Fruit fly (Drosophila melanogaster) whole organism, embryonic: ENCODE measurements around the gene CG15208.

ENCODE experiments used
- CG15269 ChIP-seq: fragments of 200-800 bp; sonication (Bioruptor generic); optimal IDR thresholded peaks from 2 replicates; lab custom pipeline; 2018; ENCODE audit warnings: missing biosample characterization, mild to moderate bottlenecking, missing genetic modification characterization, moderate library complexity
- CG1529 ChIP-seq: fragments of 200-800 bp; sonication (Bioruptor generic); optimal IDR thresholded peaks from 3 replicates; lab custom pipeline; 2018; ENCODE audit warnings: missing biosample characterization, missing genetic modification characterization
- CG15514 ChIP-seq: fragments of 200-800 bp; sonication (Bioruptor generic); optimal IDR thresholded peaks from 3 replicates; lab custom pipeline; 2017; ENCODE audit warnings: missing biosample characterization, missing genetic modification characterization, mild to moderate bottlenecking, moderate library complexity, missing genetic modification reagents
- CG1647 ChIP-seq: fragments of 200-800 bp; sonication (Bioruptor generic); optimal IDR thresholded peaks from 3 replicates; lab custom pipeline; 2016; ENCODE audit warnings: missing biosample characterization, missing genetic modification characterization
- CG1832 ChIP-seq: fragments of 200-800 bp; sonication (Bioruptor generic); optimal IDR thresholded peaks from 2 replicates; lab custom pipeline; 2017; ENCODE audit warnings: missing biosample characterization, mild to moderate bottlenecking, missing genetic modification characterization, inconsistent platforms
- CG30403 ChIP-seq: fragments of 200-800 bp; sonication (Bioruptor generic); optimal IDR thresholded peaks from 3 replicates; lab custom pipeline; 2016; ENCODE audit warnings: missing biosample characterization, missing genetic modification characterization
- CG32772 ChIP-seq: fragments of 200-800 bp; sonication (Bioruptor generic); IDR thresholded peaks from 2 replicates; pipeline ENCODE4 v1.3.6; 2022; ENCODE audit warnings: missing biosample characterization, missing genetic modification characterization
- CG42726 ChIP-seq: fragments of 200-800 bp; sonication (Bioruptor generic); IDR thresholded peaks from 2 replicates; pipeline ENCODE4 v1.3.6; 2022; ENCODE audit warnings: missing biosample characterization, missing genetic modification characterization; ENCODE audit not compliant: partially characterized antibody
- CG6175 ChIP-seq: fragments of 200-800 bp; sonication (Bioruptor generic); IDR thresholded peaks from 3 replicates; pipeline ENCODE4 v1.3.6; 2022; ENCODE audit warnings: missing biosample characterization, missing genetic modification characterization
- CG7271 ChIP-seq: fragments of 200-800 bp; sonication (Bioruptor generic); optimal IDR thresholded peaks from 2 replicates; lab custom pipeline; 2018; ENCODE audit warnings: missing biosample characterization, mild to moderate bottlenecking, missing genetic modification characterization, moderate library complexity
- CG7556 ChIP-seq: fragments of 200-800 bp; sonication (Bioruptor generic); optimal IDR thresholded peaks from 2 replicates; lab custom pipeline; 2017; ENCODE audit warnings: missing biosample characterization, mild to moderate bottlenecking, missing genetic modification characterization
- CG7786 ChIP-seq: fragments of 200-800 bp; sonication (Bioruptor generic); optimal IDR thresholded peaks from 2 replicates; lab custom pipeline; 2016; ENCODE audit warnings: missing biosample characterization, missing genetic modification characterization
- CTCF ChIP-seq: fragments of 200-800 bp; sonication (Bioruptor generic); optimal IDR thresholded peaks from 2 replicates; lab custom pipeline; 2017; ENCODE audit warnings: missing biosample characterization, mild to moderate bottlenecking, missing genetic modification characterization, moderate library complexity
- Gsc ChIP-seq: fragments of 200-800 bp; sonication (Bioruptor generic); IDR thresholded peaks from 2 replicates; pipeline ENCODE4 v1.3.6; 2022; ENCODE audit warnings: missing biosample characterization, missing genetic modification characterization
- HLH3B ChIP-seq: fragments of 200-800 bp; sonication (Bioruptor generic); IDR thresholded peaks from 2 replicates; pipeline ENCODE4 v1.3.6; 2022; ENCODE audit warnings: missing biosample characterization, missing genetic modification characterization
- Hand ChIP-seq: fragments of 200-800 bp; sonication (Bioruptor generic); optimal IDR thresholded peaks from 2 replicates; lab custom pipeline; 2017; ENCODE audit warnings: mild to moderate bottlenecking, missing biosample characterization, missing genetic modification reagents, missing genetic modification characterization
- MESR4 ChIP-seq: fragments of 200-800 bp; sonication (Bioruptor generic); optimal IDR thresholded peaks from 2 replicates; lab custom pipeline; 2018; ENCODE audit warnings: missing biosample characterization, mild to moderate bottlenecking, missing genetic modification characterization, moderate library complexity
- MTF-1 ChIP-seq: fragments of 200-800 bp; sonication (Bioruptor generic); optimal IDR thresholded peaks from 2 replicates; lab custom pipeline; 2018; ENCODE audit warnings: missing biosample characterization, mild to moderate bottlenecking, missing genetic modification characterization, borderline replicate concordance
- NK7.1 ChIP-seq: fragments of 200-800 bp; sonication (Bioruptor generic); optimal IDR thresholded peaks from 3 replicates; lab custom pipeline; 2016; ENCODE audit warnings: missing biosample characterization, missing genetic modification characterization
- Nf-YB ChIP-seq: fragments of 200-800 bp; sonication (Bioruptor generic); optimal IDR thresholded peaks from 3 replicates; lab custom pipeline; 2019; ENCODE audit warnings: missing biosample characterization, mild to moderate bottlenecking, missing genetic modification characterization, moderate library complexity
- Optix ChIP-seq: fragments of 200-800 bp; sonication (Bioruptor generic); IDR thresholded peaks from 3 replicates; pipeline ENCODE4 v1.3.6; 2022; ENCODE audit warnings: missing biosample characterization, missing genetic modification characterization
- PHDP ChIP-seq: fragments of 200-800 bp; sonication (Bioruptor generic); optimal IDR thresholded peaks from 3 replicates; lab custom pipeline; 2018; ENCODE audit warnings: missing biosample characterization, mild to moderate bottlenecking, missing genetic modification characterization, moderate library complexity
- Ptx1 ChIP-seq: fragments of 200-800 bp; sonication (Bioruptor generic); IDR thresholded peaks from 2 replicates; pipeline ENCODE4 v1.3.6; 2022; ENCODE audit warnings: missing biosample characterization, missing genetic modification characterization
- Scr ChIP-seq: fragments of 200-800 bp; sonication (Bioruptor generic); IDR thresholded peaks from 2 replicates; pipeline ENCODE4 v1.3.6; 2022; ENCODE audit warnings: missing biosample characterization, missing genetic modification characterization; ENCODE audit not compliant: partially characterized antibody
- Sox102F ChIP-seq: fragments of 200-800 bp; sonication (Bioruptor generic); optimal IDR thresholded peaks from 2 replicates; lab custom pipeline; 2018; ENCODE audit warnings: missing biosample characterization, mild to moderate bottlenecking, missing genetic modification characterization, moderate library complexity
- Taf1 ChIP-seq: fragments of 200-800 bp; sonication (Bioruptor generic); IDR thresholded peaks from 2 replicates; pipeline ENCODE4 v1.3.6; 2022; ENCODE audit warnings: missing biosample characterization, missing genetic modification characterization
- Usf ChIP-seq: fragments of 200-800 bp; sonication (Bioruptor generic); optimal IDR thresholded peaks from 2 replicates; lab custom pipeline; 2017; ENCODE audit warnings: missing genotype, missing biosample characterization, missing genetic modification characterization
- chn ChIP-seq: fragments of 200-800 bp; sonication (Bioruptor generic); optimal IDR thresholded peaks from 2 replicates; lab custom pipeline; 2016; ENCODE audit warnings: missing biosample characterization, missing genetic modification characterization
- cwo ChIP-seq: fragments of 200-800 bp; sonication (Bioruptor generic); optimal IDR thresholded peaks from 3 replicates; lab custom pipeline; 2017; ENCODE audit warnings: missing biosample characterization, missing genetic modification characterization, mild to moderate bottlenecking, moderate library complexity, missing genetic modification reagents
- danr ChIP-seq: fragments of 200-800 bp; sonication (Bioruptor generic); IDR thresholded peaks from 2 replicates; pipeline ENCODE4 v1.3.6; 2022; ENCODE audit warnings: missing biosample characterization, missing genetic modification characterization
- dati ChIP-seq: fragments of 200-800 bp; sonication (Bioruptor generic); IDR thresholded peaks from 2 replicates; pipeline ENCODE4 v1.3.6; 2022; ENCODE audit warnings: missing biosample characterization, missing genetic modification characterization
- ftz-f1 ChIP-seq: fragments of 200-800 bp; sonication (Bioruptor generic); optimal IDR thresholded peaks from 2 replicates; lab custom pipeline; 2016; ENCODE audit warnings: missing biosample characterization, missing genetic modification characterization
- fu2 ChIP-seq: fragments of 200-800 bp; sonication (Bioruptor generic); optimal IDR thresholded peaks from 2 replicates; lab custom pipeline; 2016; ENCODE audit warnings: missing biosample characterization, missing genetic modification characterization
- ind ChIP-seq: fragments of 200-800 bp; sonication (Bioruptor generic); optimal IDR thresholded peaks from 3 replicates; lab custom pipeline; 2016; ENCODE audit warnings: missing biosample characterization, missing genetic modification characterization
- kah ChIP-seq: fragments of 200-800 bp; sonication (Bioruptor generic); optimal IDR thresholded peaks from 2 replicates; lab custom pipeline; 2018; ENCODE audit warnings: missing biosample characterization, mild to moderate bottlenecking, missing genetic modification characterization
- klu ChIP-seq: fragments of 200-800 bp; sonication (Bioruptor generic); IDR thresholded peaks from 2 replicates; pipeline ENCODE4 v1.3.6; 2022; ENCODE audit warnings: missing biosample characterization, missing genetic modification characterization
- lilli ChIP-seq: fragments of 200-800 bp; sonication (Bioruptor generic); optimal IDR thresholded peaks from 3 replicates; lab custom pipeline; 2016; ENCODE audit warnings: missing biosample characterization, missing genetic modification characterization
- mam ChIP-seq: fragments of 200-800 bp; sonication (Bioruptor generic); optimal IDR thresholded peaks from 3 replicates; lab custom pipeline; 2016; ENCODE audit warnings: missing biosample characterization, missing genetic modification characterization
- mld ChIP-seq: fragments of 200-800 bp; sonication (Bioruptor generic); IDR thresholded peaks from 3 replicates; pipeline ENCODE4 v1.3.6; 2022; ENCODE audit warnings: missing biosample characterization, missing genetic modification characterization; ENCODE audit not compliant: partially characterized antibody
- nom ChIP-seq: fragments of 200-800 bp; sonication (Bioruptor generic); optimal IDR thresholded peaks from 2 replicates; lab custom pipeline; 2017; ENCODE audit warnings: missing biosample characterization, missing genetic modification characterization, mild to moderate bottlenecking, moderate library complexity, missing genetic modification reagents
- org-1 ChIP-seq: fragments of 200-800 bp; sonication (Bioruptor generic); optimal IDR thresholded peaks from 2 replicates; lab custom pipeline; 2017; ENCODE audit warnings: missing biosample characterization, missing genetic modification characterization
- pan ChIP-seq, 4 experiments: fragments of >200 bp in 3 of 4; fragments of 200-800 bp in 1 of 4; sonication (Bioruptor generic) in 1 of 4; optimal IDR thresholded peaks in 3 of 4; IDR thresholded peaks in 1 of 4; 2 replicates each; pipeline versions ENCODE4 v1.3.6 to Lab custom; 2017 to 2022; ENCODE audit warnings: missing biosample characterization in 2 of 4, missing genetic modification characterization in 2 of 4, mixed read lengths in 1 of 4
- pros ChIP-seq: fragments of 200-800 bp; sonication (Bioruptor generic); optimal IDR thresholded peaks from 3 replicates; lab custom pipeline; 2019; ENCODE audit warnings: missing biosample characterization, mild to moderate bottlenecking, missing genetic modification characterization, moderate library complexity
- pzg ChIP-seq: fragments of 200-800 bp; sonication (Bioruptor generic); optimal IDR thresholded peaks from 3 replicates; lab custom pipeline; 2018; ENCODE audit warnings: missing biosample characterization, mild to moderate bottlenecking, missing genetic modification characterization, moderate library complexity
- row ChIP-seq: fragments of 200-800 bp; sonication (Bioruptor generic); IDR thresholded peaks from 3 replicates; pipeline ENCODE4 v1.3.6; 2022; ENCODE audit warnings: missing biosample characterization, missing genetic modification characterization
- sc ChIP-seq, 3 experiments: fragments of >200 bp in 2 of 3; fragments of 200-800 bp in 1 of 3; sonication (Bioruptor generic) in 1 of 3; optimal IDR thresholded peaks; 2 replicates in 2 of 3; 3 replicates in 1 of 3; lab custom pipeline; 2017; ENCODE audit warnings: mild to moderate bottlenecking in 1 of 3, missing biosample characterization in 1 of 3, missing genetic modification characterization in 1 of 3, missing genetic modification reagents in 1 of 3
- tap ChIP-seq: fragments of 200-800 bp; optimal IDR thresholded peaks from 3 replicates; lab custom pipeline; 2019; ENCODE audit warnings: missing biosample characterization, mild to moderate bottlenecking, missing genetic modification characterization, moderate library complexity
- tin ChIP-seq: fragments of 200-800 bp; sonication (Bioruptor generic); optimal IDR thresholded peaks from 3 replicates; lab custom pipeline; 2016; ENCODE audit warnings: missing biosample characterization, missing genetic modification characterization
- toy ChIP-seq: fragments of 200-800 bp; sonication (Bioruptor generic); IDR thresholded peaks from 2 replicates; pipeline ENCODE4 v1.3.6; 2022; ENCODE audit warnings: missing biosample characterization, missing genetic modification characterization
- trh ChIP-seq: fragments of 200-800 bp; sonication (Bioruptor generic); optimal IDR thresholded peaks from 2 replicates; lab custom pipeline; 2016; ENCODE audit warnings: missing biosample characterization, missing genetic modification characterization

The CG15208 gene

dm6 chrX:10857376-10857775 lies 42.4 kb upstream of the CG15208 start, which contains the start of the genes sofe and CG2186 (continued):
- TF ChIP-seq CG7271 (peak; percentile 50), mam (GFP tag; lab: Kevin White, UChicago) (peak; percentile 75), CG15514 (GFP tag; lab: Kevin White, UChicago) (peak; percentile 69), tin (GFP tag; lab: Kevin White, UChicago) (peak; percentile 71), NK7.1 (GFP tag; lab: Kevin White, UChicago) (peak; percentile 14), toy (no peak), CG42726 (peak; percentile 56; the same call in 1 of the 2 replicates), pan (optimal IDR thresholded peaks at IDR 0.05; lab: Kevin White, UChicago) (no peak), pan (GFP tag; optimal IDR thresholded peaks at IDR 0.05 in 1 of 2, IDR thresholded peaks at IDR 0.05 in 1 of 2) (peak in 1 of 2 experiments; percentile 50), Usf (GFP tag; lab: Kevin White, UChicago) (no peak), Ptx1 (peak; percentile 68), Scr (GFP tag; lab: Robert Waterston, UW) (peak; percentile 90), HLH3B (0 out of 2 replicates have a peak, but pooled peaks have one; percentile 26), MESR4 (no peak), danr (no peak), Sox102F (GFP tag; lab: Kevin White, UChicago) (no peak), org-1 (no peak), CG1647 (GFP tag; lab: Kevin White, UChicago) (peak; percentile 39), CG32772 (GFP tag; lab: Robert Waterston, UW) (no peak), fu2 (GFP tag; lab: Kevin White, UChicago) (peak; percentile 28), row (GFP tag; lab: Robert Waterston, UW) (peak; percentile 71), ind (GFP tag; lab: Kevin White, UChicago) (peak; percentile 67), mld (GFP tag; lab: Robert Waterston, UW) (peak; percentile 15; the same call in 1 of the 3 replicates), Nf-YB (no peak), klu (GFP tag; lab: Robert Waterston, UW) (no peak), trh (GFP tag; lab: Kevin White, UChicago) (no peak), sc (optimal IDR thresholded peaks at IDR 0.05; lab: Kevin White, UChicago) (no peak), sc (GFP tag; optimal IDR thresholded peaks at IDR 0.05; lab: Kevin White, UChicago) (no peak), pzg (GFP tag; lab: Kevin White, UChicago) (peak; percentile 81), CG15269 (tag; lab: Kevin White, UChicago) (no peak), CG7786 (GFP tag; lab: Kevin White, UChicago) (peak; percentile 67), CG7556 (GFP tag; lab: Kevin White, UChicago) (peak; percentile 16), kah (no peak), chn (GFP tag; lab: Kevin White, UChicago) (peak; percentile 52), dati (GFP tag; lab: Robert Waterston, UW) (no peak), MTF-1 (GFP tag; lab: Kevin White, UChicago) (no peak), CG30403 (GFP tag; lab: Kevin White, UChicago) (peak; percentile 80), cwo (GFP tag; lab: Kevin White, UChicago) (no peak), PHDP (peak; percentile 55), ftz-f1 (no peak), CG1832 (GFP tag; lab: Kevin White, UChicago) (no peak), Optix (no peak), Taf1 (no peak), pros (GFP tag; lab: Kevin White, UChicago) (no peak), CTCF (GFP tag; lab: Kevin White, UChicago) (peak; percentile 2), Gsc (GFP tag; lab: Robert Waterston, UW) (no peak), lilli (GFP tag; lab: Kevin White, UChicago) (peak; percentile 81), CG6175 (GFP tag; lab: Robert Waterston, UW) (no peak), nom (GFP tag; lab: Kevin White, UChicago) (no peak), tap (tag; lab: Kevin White, UChicago) (no peak), CG1529 (GFP tag; lab: Kevin White, UChicago) (no peak), Hand (no peak)
